Worm (Caenorhabditis elegans): Measurements from ENCODE around the gene T06E6.10.
A peak's percentile ranks its signal among the peaks of the same experiment; 100 is the strongest.

Gene T06E6.10

DNA sequence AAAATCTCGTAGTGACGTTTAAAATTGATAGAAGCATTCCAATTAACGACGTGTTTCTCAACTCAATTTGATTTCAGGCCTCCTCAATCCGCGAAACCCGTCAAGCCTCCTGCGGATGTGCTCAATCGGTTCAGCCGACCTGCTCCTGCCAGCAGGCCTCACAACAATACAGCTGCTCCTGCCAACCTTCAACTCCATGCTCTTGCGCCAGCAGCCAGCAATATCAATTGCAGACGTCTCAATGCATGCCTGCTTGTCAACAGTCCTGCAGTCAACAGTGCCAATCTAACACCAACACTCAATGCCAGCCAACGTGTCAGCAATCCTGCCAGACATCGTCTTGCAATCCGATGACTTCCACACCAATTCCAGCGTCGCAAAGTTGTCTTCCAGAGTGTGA lies 48.1 kb downstream of the T06E6.10 start:
- TF ChIP-seq unc-62 (GFP tag; optimal IDR thresholded peaks at IDR 0.05) = no peak
- TF ChIP-seq drap-1 (GFP tag; optimal IDR thresholded peaks at IDR 0.05) = peak; percentile 4
- TF ChIP-seq ceh-43 (GFP tag; optimal IDR thresholded peaks at IDR 0.05) = no peak
- no peak for TF ChIP-seq pha-4 (tag; optimal IDR thresholded peaks at IDR 0.05)

DNA sequence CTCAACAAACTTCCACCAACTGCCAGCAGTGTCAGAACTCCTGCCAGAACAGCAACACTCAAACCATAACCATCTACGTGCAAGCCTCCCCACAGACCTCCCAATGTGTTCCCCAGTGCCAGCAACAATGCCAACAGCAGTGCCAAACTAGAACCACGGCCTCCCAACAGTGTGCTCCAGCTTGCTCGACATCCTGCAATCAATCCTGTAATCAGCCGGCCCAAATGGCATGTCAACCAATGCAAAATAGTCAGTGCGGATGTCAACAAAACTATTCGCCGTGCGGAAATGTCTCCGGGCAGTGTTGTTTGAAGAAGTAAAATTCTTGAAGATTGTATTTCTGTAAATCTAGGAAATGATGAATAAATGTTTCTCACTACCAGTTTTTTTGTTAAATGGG lies 48.8 kb downstream of the T06E6.10 start:
- TF ChIP-seq unc-120 (tag; optimal IDR thresholded peaks at IDR 0.05; ENCODE audit: poor library complexity, severe bottlenecking) = no peak
- TF ChIP-seq blmp-1 (tag; optimal IDR thresholded peaks at IDR 0.05) = no peak
- no peak for TF ChIP-seq ceh-43 (GFP tag; optimal IDR thresholded peaks at IDR 0.05)
- no peak for TF ChIP-seq nhr-2 (tag; optimal IDR thresholded peaks at IDR 0.05)
- no peak for TF ChIP-seq ham-2 (GFP tag; optimal IDR thresholded peaks at IDR 0.05)
- no peak for TF ChIP-seq ces-1 (GFP tag; optimal IDR thresholded peaks at IDR 0.05)
- TF ChIP-seq ceh-39 (tag; optimal IDR thresholded peaks at IDR 0.05) = no peak
- no peak for TF ChIP-seq elt-1 (tag; optimal IDR thresholded peaks at IDR 0.05; ENCODE audit: borderline replicate concordance, insufficient read depth)
- TF ChIP-seq tbx-8 (GFP tag; optimal IDR thresholded peaks at IDR 0.05) = no peak
- no peak for TF ChIP-seq snpc-4 (tag; optimal IDR thresholded peaks at IDR 0.05)
- no peak for TF ChIP-seq flh-1 (GFP tag; optimal IDR thresholded peaks at IDR 0.05)
- TF ChIP-seq lin-13 (tag; optimal IDR thresholded peaks at IDR 0.05) = no peak
- no peak for TF ChIP-seq zip-8 (tag; optimal IDR thresholded peaks at IDR 0.05)
